Fruit fly (Drosophila melanogaster): Measurements from ENCODE around the gene CG14238.

The CG14238 gene

dm6 chr3R:26443875-26444511 is 14.1 kb upstream of the CG14238 start (continued):
- no peak for TF ChIP-seq shn (GFP tag; optimal IDR thresholded peaks at IDR 0.05)
- no peak for TF ChIP-seq NC2β (GFP tag; optimal IDR thresholded peaks at IDR 0.05)
- no peak for TF ChIP-seq CG3065 (GFP tag; optimal IDR thresholded peaks at IDR 0.05)
- TF ChIP-seq abd-A (tag; optimal IDR thresholded peaks at IDR 0.05): no peak
- no peak for TF ChIP-seq CG11247 (GFP tag; IDR thresholded peaks at IDR 0.05)
- no peak for TF ChIP-seq chinmo (GFP tag; IDR thresholded peaks at IDR 0.05; ENCODE audit: partially characterized antibody)
- TF ChIP-seq Meics (GFP tag; optimal IDR thresholded peaks at IDR 0.05): peak; percentile 59
- TF ChIP-seq CG3847 (GFP tag; IDR thresholded peaks at IDR 0.05): no peak
- TF ChIP-seq cwo (GFP tag; optimal IDR thresholded peaks at IDR 0.05): no peak
- no peak for TF ChIP-seq sna (GFP tag; IDR thresholded peaks at IDR 0.05; ENCODE audit: partially characterized antibody)
- no peak for TF ChIP-seq Atf-2 (GFP tag; optimal IDR thresholded peaks at IDR 0.05)
- TF ChIP-seq Nf-YC (tag; optimal IDR thresholded peaks at IDR 0.05): no peak
- TF ChIP-seq grau (tag; optimal IDR thresholded peaks at IDR 0.05): no peak
- TF ChIP-seq CG13287 (GFP tag; IDR thresholded peaks at IDR 0.05; ENCODE audit: partially characterized antibody): no peak
- no peak for TF ChIP-seq mld (GFP tag; IDR thresholded peaks at IDR 0.05; ENCODE audit: partially characterized antibody)
- TF ChIP-seq Sry-δ (GFP tag; optimal IDR thresholded peaks at IDR 0.05): no peak
- no peak for TF ChIP-seq Camta (GFP tag; optimal IDR thresholded peaks at IDR 0.05)
- TF ChIP-seq Trl (optimal IDR thresholded peaks at IDR 0.05): no peak
- TF ChIP-seq Trl (GFP tag; optimal IDR thresholded peaks at IDR 0.05): no peak
- no peak for TF ChIP-seq fd64A (GFP tag; optimal IDR thresholded peaks at IDR 0.05)
- TF ChIP-seq prd (optimal IDR thresholded peaks at IDR 0.05): no peak
- TF ChIP-seq prd (GFP tag; IDR thresholded peaks at IDR 0.05): peak; percentile 53; the same call in 1 of the 3 replicates
- peak; percentile 53 for TF ChIP-seq CG13424 (tag; optimal IDR thresholded peaks at IDR 0.05)
- peak; percentile 59; the same call in 2 of the 3 replicates for TF ChIP-seq zfh1 (GFP tag; IDR thresholded peaks at IDR 0.05)
- no peak for TF ChIP-seq CG12071 (GFP tag; optimal IDR thresholded peaks at IDR 0.05)
- no peak for TF ChIP-seq bbx (GFP tag; IDR thresholded peaks at IDR 0.05; ENCODE audit: partially characterized antibody)
- TF ChIP-seq CG33557 (GFP tag; optimal IDR thresholded peaks at IDR 0.05): no peak
- 0 out of 3 replicates have a peak, but pooled peaks have one; percentile 38 for TF ChIP-seq ken (GFP tag; IDR thresholded peaks at IDR 0.05)
- no peak for TF ChIP-seq BEAF-32 (GFP tag; optimal IDR thresholded peaks at IDR 0.05)
- no peak for TF ChIP-seq gcm2 (GFP tag; optimal IDR thresholded peaks at IDR 0.05)
- TF ChIP-seq chif (GFP tag; optimal IDR thresholded peaks at IDR 0.05): no peak
- no peak for TF ChIP-seq fd102C (GFP tag; optimal IDR thresholded peaks at IDR 0.05)
- TF ChIP-seq cato (GFP tag; optimal IDR thresholded peaks at IDR 0.05; ENCODE audit: borderline replicate concordance): no peak
- TF ChIP-seq row (GFP tag; IDR thresholded peaks at IDR 0.05): peak; percentile 52; the same call in 1 of the 3 replicates
- no peak for TF ChIP-seq CG8478 (optimal IDR thresholded peaks at IDR 0.05)
- no peak for TF ChIP-seq NK7.1 (GFP tag; optimal IDR thresholded peaks at IDR 0.05)
- no peak for TF ChIP-seq CG32767 (GFP tag; IDR thresholded peaks at IDR 0.05)
- no peak for TF ChIP-seq zf30C (GFP tag; optimal IDR thresholded peaks at IDR 0.05)
- peak; percentile 20 for TF ChIP-seq CG13296 (GFP tag; optimal IDR thresholded peaks at IDR 0.05)
- peak; percentile 35 for TF ChIP-seq ind (GFP tag; optimal IDR thresholded peaks at IDR 0.05)
- no peak for TF ChIP-seq Jarid2 (GFP tag; optimal IDR thresholded peaks at IDR 0.05)
- peak; percentile 44; the same call in 2 of the 3 replicates for TF ChIP-seq croc (GFP tag; conservative IDR thresholded peaks at IDR 0.05)
- TF ChIP-seq CG7786 (GFP tag; optimal IDR thresholded peaks at IDR 0.05): no peak
- TF ChIP-seq Dad (GFP tag; optimal IDR thresholded peaks at IDR 0.05): no peak
- peak; percentile 45 for TF ChIP-seq nau (GFP tag; optimal IDR thresholded peaks at IDR 0.05)
- peak; percentile 58 for TF ChIP-seq trem (tag; optimal IDR thresholded peaks at IDR 0.05)
- TF ChIP-seq Six4 (GFP tag; optimal IDR thresholded peaks at IDR 0.05): peak; percentile 31
- no peak for TF ChIP-seq inv (GFP tag; IDR thresholded peaks at IDR 0.05; ENCODE audit: partially characterized antibody)
- no peak for TF ChIP-seq CG10462 (GFP tag; optimal IDR thresholded peaks at IDR 0.05)
- TF ChIP-seq vvl (GFP tag; IDR thresholded peaks at IDR 0.05): peak; percentile 37; the same call in 1 of the 2 replicates
- no peak for TF ChIP-seq trh (GFP tag; optimal IDR thresholded peaks at IDR 0.05)

All from whole organism, embryonic.